Fruit fly (Drosophila melanogaster) S2 (cell line): ENCODE data around the gene QC.

Experiments
- CG8478 ChIP-seq: fragments of >200 bp; optimal IDR thresholded peaks from 2 replicates; lab custom pipeline; 2018
- CTCF ChIP-seq, 2 experiments: fragments of >200 bp; optimal IDR thresholded peaks; 2 replicates each; lab custom pipeline; 2018

QC gene

dm6 chr3L:5920778-5921177 is 18.5 kb upstream of the QC start:
- TF ChIP-seq CTCF (optimal IDR thresholded peaks at IDR 0.05; lab: Kevin White, UChicago) (no peak), CG8478 (lab: Kevin White, UChicago) (no peak)

DNA sequence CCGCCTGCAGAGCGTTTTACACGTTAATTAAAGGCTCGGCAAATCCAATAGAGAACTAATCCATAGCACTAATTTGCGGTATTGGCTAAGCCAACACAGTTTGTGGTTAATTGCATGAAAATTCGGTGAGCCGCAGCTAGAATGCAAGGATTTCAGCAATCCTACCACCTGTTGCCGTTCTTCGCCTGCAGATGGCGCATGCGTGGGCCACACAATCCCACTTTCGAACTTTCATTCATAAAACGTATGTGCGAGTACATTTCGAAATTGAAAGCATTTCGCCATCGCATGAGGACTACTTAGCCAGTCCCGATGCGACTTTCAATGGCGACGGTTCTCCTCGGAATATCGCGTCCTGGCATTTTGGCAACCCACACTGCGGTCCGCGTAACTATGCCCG is 4.8 kb upstream of the QC start, which contains the start of gene CG13288:
Gene CG13288 (plus strand): TSS at position 305 of the 400 bp plus-strand sequence.
- TF ChIP-seq CG8478 (lab: Kevin White, UChicago) (no peak), CTCF (optimal IDR thresholded peaks at IDR 0.05; lab: Kevin White, UChicago) (peak; percentile 82 to 91)

dm6 chr3L:5906599-5906998 is 4.3 kb upstream of the QC start, which contains the start of gene CG10486:
Gene CG10486, minus strand, starts transcription at chr3L:5906699.
- TF ChIP-seq CG8478 (lab: Kevin White, UChicago): no peak
- TF ChIP-seq CTCF (optimal IDR thresholded peaks at IDR 0.05; lab: Kevin White, UChicago): no peak

DNA sequence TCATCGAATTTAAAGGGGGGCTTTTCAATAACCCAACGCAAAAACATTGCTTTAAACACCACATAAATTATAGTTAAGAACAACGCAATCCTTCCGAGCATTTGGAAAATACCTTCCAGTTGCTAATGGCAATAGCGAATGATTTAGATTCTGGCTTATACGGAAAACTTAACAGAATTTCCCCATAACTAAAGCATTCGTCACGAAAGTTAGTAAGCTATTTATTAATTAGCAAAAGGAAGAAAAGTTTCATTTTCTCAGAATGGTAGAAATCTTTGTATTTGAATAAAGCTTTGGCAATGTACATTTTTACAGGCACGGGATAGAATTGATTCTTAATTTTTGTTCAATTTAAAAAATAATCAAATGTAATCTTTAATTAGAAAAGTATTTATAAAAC is 1.7 kb upstream of the QC start, which contains the start of gene CG32413:
Gene CG32413 (minus strand): TSS at position 101 of the 400 bp plus-strand sequence.
- TF ChIP-seq CTCF (optimal IDR thresholded peaks at IDR 0.05; lab: Kevin White, UChicago) (no peak), CG8478 (lab: Kevin White, UChicago) (no peak)

dm6 chr3L:5899305-5899704 is 3.0 kb downstream of the QC start, which contains the start of gene CG32409:
Gene CG32409, plus strand, starts transcription at chr3L:5899528.
- TF ChIP-seq CTCF (optimal IDR thresholded peaks at IDR 0.05; lab: Kevin White, UChicago) (peak in 1 of 2 experiments; percentile 36), CG8478 (lab: Kevin White, UChicago) (no peak)

DNA sequence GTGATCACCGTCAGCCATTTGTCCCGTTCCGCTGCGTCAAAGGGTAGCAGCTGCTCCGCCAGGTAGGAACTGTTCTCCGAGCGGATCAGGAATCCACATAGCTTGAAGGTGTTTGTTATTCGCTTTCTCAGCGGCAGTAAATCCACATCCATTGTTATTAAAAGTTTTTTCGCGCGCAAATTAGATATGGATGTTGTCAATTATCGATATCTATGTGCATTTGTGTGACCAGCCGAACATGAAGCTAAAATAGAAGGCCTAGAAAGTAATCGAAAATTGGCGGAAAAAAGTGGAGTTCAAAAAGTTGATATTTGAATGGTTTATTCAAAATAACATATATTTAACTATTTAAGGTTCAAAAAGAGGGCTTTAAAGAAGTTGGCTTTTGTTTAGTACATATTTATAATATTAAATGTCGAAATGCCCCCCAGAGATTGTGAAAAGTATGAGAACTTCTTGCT is 5.0 kb downstream of the QC start, which contains the start of the genes PolE2 and CG5592:
Gene PolE2 (minus strand): TSS at position 208 of the 461 bp plus-strand sequence.
Gene CG5592 (plus strand): TSS at position 411 of the 461 bp plus-strand sequence.
- TF ChIP-seq CTCF (optimal IDR thresholded peaks at IDR 0.05; lab: Kevin White, UChicago) (no peak), CG8478 (lab: Kevin White, UChicago) (no peak)

- TF ChIP-seq CG8478 (lab: Kevin White, UChicago): no peak
- TF ChIP-seq CTCF (optimal IDR thresholded peaks at IDR 0.05; lab: Kevin White, UChicago): no peak
These were observed 9.2 kb downstream of the QC start for dm6 chr3L:5893063-5893462.

- TF ChIP-seq CG8478 (lab: Kevin White, UChicago) (no peak), CTCF (optimal IDR thresholded peaks at IDR 0.05; lab: Kevin White, UChicago) (no peak)
These were observed 10.4 kb downstream of the QC start for dm6 chr3L:5891812-5892211.

DNA sequence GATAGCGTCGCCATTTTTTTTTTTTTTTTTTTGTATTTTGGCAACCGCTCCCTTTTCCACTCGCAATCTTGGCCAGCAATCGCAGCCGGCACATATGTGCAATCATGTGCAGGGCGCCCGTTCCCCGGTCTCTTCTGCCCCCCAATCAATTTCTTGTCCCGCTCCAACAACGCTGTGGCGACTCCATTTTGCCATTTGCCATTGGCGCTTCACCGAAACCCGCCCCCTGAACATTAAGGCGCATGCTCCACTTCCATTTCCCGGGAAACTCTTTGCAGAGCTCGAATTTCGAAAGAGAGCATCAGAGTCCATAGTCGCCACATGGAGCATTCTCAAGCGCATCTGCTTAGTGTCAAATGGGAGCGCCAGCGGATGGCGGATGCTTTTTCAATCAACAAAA is 11.1 kb downstream of the QC start:
- TF ChIP-seq CTCF (optimal IDR thresholded peaks at IDR 0.05; lab: Kevin White, UChicago) (no peak), CG8478 (lab: Kevin White, UChicago) (no peak)

DNA sequence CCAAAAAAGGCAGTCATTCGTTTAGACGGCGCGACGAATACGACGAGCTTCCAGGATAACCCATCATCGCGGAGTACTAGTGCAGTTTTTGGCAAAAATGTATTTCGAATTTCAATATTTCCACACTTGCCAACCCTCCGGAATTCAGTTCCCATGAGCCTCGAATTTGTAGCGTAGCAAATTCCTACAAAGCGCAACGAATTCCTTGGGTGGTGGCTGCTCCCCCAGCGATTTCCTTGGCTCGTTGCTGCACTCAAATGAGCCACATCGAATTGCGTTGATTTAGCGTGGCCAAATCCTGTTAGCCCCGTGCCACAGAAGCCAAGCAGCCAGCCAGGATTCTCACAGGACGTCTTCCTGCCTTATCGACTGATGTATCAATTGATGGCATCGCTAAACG is 17.5 kb downstream of the QC start:
- TF ChIP-seq CG8478 (lab: Kevin White, UChicago): no peak
- no peak for TF ChIP-seq CTCF (optimal IDR thresholded peaks at IDR 0.05; lab: Kevin White, UChicago)

DNA sequence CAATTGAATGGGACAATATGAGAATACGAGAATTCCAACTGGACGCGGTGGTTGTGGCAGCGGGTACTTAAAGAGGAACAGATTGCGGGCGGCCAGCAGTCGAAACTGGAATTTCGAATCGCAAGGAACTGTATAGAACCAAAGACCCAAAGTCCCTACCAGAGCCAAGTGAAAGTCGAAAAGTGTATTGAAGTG is 20.1 kb downstream of the QC start, which contains the start of gene CG13287:
Gene CG13287 (plus strand): TSS at position 96 of the 195 bp plus-strand sequence.
- no peak for TF ChIP-seq CTCF (optimal IDR thresholded peaks at IDR 0.05; lab: Kevin White, UChicago)
- TF ChIP-seq CG8478 (lab: Kevin White, UChicago): no peak

DNA sequence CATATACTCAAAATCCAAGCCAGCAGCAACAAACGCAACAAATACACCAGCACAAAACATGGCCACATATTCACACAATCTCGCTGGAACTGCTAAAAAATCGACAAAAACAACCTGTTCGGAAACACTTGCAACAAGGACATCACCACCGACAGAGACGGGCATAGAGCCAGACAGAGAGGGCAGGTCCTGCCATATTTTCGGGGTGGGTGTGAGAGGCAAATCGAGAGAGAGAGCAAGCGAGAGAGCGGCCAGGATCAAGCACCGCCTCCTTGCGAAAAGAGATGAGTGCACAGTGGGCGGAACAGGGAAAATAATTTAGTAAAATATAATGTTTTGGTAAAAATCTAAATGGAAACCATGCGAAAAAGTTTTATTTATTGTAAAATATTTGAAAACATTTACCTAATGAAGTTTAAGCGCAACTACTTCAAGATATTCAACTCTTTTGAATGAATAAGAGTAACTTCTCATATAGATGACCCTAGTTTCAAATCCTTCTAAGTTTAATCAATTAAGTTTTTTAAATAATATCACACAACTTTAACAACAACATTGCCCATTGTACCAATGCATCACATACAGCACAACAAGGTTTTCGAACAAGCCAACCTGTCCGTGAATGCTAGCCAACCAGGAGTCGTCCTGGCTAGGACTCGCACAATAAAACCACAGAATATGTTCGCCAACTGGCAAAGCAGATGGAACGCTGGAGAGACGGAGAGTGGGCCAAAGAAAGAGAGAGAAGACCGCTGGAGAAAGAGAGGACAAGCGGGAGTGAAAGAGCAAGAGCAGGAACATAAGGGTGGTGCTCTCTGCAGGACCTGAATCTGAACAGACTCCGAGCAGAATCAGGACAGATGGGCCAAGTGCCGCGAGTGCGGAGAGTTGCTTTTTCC is 20.7 kb downstream of the QC start:
- peak in 1 of 2 experiments; percentile 28 for TF ChIP-seq CTCF (optimal IDR thresholded peaks at IDR 0.05; lab: Kevin White, UChicago)
- no peak for TF ChIP-seq CG8478 (lab: Kevin White, UChicago)

DNA sequence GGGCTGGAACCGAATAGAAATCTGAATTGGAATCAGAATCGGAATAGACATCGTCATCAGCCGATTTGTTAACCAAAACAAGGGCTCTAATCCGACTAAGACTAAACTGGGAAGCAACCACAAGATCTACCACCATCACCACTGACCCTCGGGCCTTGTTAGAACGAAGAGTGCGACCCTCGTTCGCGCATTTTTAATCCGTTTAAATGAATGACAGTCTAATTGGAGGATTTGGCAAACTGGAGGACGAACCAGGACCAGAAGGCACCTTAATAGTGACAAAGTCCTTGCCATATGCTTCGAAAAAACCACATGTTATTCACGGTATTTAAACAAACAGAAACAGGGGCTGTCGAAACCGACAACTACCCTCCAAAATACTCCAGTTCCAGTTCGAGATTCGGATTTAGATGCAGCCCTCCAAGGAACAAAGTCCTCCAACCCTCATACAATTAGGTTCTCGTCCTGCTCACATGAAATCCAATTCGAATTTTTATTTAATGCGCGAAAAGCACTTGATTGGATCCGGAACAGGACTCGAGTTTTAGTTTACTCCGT is 23.4 kb downstream of the QC start:
- TF ChIP-seq CG8478 (lab: Kevin White, UChicago): no peak

- TF ChIP-seq CTCF (optimal IDR thresholded peaks at IDR 0.05; lab: Kevin White, UChicago) (no peak), CG8478 (lab: Kevin White, UChicago) (no peak)
These were observed 29.2 kb downstream of the QC start, which contains the start of gene CG18586 for dm6 chr3L:5873011-5873410. Gene CG18586, plus strand, starts transcription at chr3L:5873311.

DNA sequence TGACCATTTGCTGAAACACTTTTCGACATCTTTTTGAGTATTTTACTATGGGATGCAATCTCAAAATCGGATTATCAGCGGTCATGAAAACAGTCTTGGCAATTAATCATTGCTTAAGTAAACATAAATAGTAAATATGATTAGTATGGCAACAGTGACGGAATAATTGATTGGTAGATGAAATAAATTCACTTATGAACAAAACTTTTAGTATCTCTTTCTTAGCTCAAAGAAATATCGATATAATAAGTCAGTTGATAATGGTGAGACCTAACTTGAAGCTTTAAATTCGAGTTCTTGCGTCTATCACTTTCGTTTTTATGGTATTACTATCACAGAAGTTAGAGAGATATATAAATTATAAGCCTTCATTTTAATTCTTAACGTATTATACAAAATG is 31.1 kb downstream of the QC start, which contains the start of gene CG5568:
Gene CG5568 (plus strand): TSS at position 301 of the 400 bp plus-strand sequence.
- TF ChIP-seq CTCF (optimal IDR thresholded peaks at IDR 0.05; lab: Kevin White, UChicago): no peak
